Worm (Caenorhabditis elegans) whole organism, L1 larva: Measurements from ENCODE around the gene col-185.

Experiments
- C16A3.4 ChIP-seq: fragments of 150-350 bp; optimal IDR thresholded peaks from 2 replicates; lab custom pipeline; 2014; ENCODE audit warnings: missing biosample characterization, missing genetic modification characterization
- C34B4.2 ChIP-seq: sonication (generic microtip); optimal IDR thresholded peaks from 2 replicates; lab custom pipeline; 2017; ENCODE audit warnings: mild to moderate bottlenecking, missing genetic modification characterization, missing compliant biosample characterization
- Y116A8C.19 ChIP-seq: sonication (generic microtip); optimal IDR thresholded peaks from 2 replicates; lab custom pipeline; 2016; ENCODE audit warnings: missing compliant biosample characterization, missing genetic modification characterization, borderline replicate concordance
- alr-1 ChIP-seq: fragments of 200-800 bp; sonication (Bioruptor generic); optimal IDR thresholded peaks from 2 replicates; lab custom pipeline; 2018; ENCODE audit warnings: borderline replicate concordance, mild to moderate bottlenecking, missing genetic modification characterization, missing compliant biosample characterization
- ama-1 ChIP-seq: fragments of 150-350 bp; optimal IDR thresholded peaks from 2 replicates; lab custom pipeline; 2014
- blmp-1 ChIP-seq: fragments of 150-350 bp; optimal IDR thresholded peaks from 2 replicates; lab custom pipeline; 2014; ENCODE audit warnings: missing biosample characterization, missing genetic modification characterization
- ceh-82 ChIP-seq, 3 experiments: fragments of 150-350 bp in 1 of 3; sonication (generic microtip) in 2 of 3; optimal IDR thresholded peaks; 2 replicates each; lab custom pipeline; 2014 to 2017; ENCODE audit warnings: missing biosample characterization in 3 of 3, missing genetic modification characterization in 3 of 3
- ceh-88 ChIP-seq: fragments of 200-800 bp; sonication (Bioruptor generic); IDR thresholded peaks from 2 replicates; pipeline ENCODE4 v1.3.6; 2022; ENCODE audit warnings: missing genetic modification characterization, missing compliant biosample characterization
- ceh-90 ChIP-seq: sonication (generic microtip); optimal IDR thresholded peaks from 2 replicates; lab custom pipeline; 2016; ENCODE audit warnings: missing genetic modification characterization, missing compliant biosample characterization
- ces-1 ChIP-seq: fragments of 150-350 bp; optimal IDR thresholded peaks from 2 replicates; lab custom pipeline; 2014; ENCODE audit warnings: missing biosample characterization, missing genetic modification reagents, missing genetic modification characterization
- efl-1 ChIP-seq, 4 experiments: fragments of 150-350 bp; optimal IDR thresholded peaks in 3 of 4; peaks in 1 of 4; 1 replicate in 1 of 4; 2 replicates in 3 of 4; lab custom pipeline; 2014; ENCODE audit warnings: missing biosample characterization in 2 of 4, missing genetic modification characterization in 2 of 4, missing genetic modification reagents in 2 of 4
- efl-3 ChIP-seq: fragments of 200-800 bp; sonication (Bioruptor generic); optimal IDR thresholded peaks from 2 replicates; lab custom pipeline; 2018; ENCODE audit warnings: mild to moderate bottlenecking, missing genetic modification characterization, missing compliant biosample characterization
- egl-13 ChIP-seq: sonication (generic microtip); optimal IDR thresholded peaks from 2 replicates; lab custom pipeline; 2016; ENCODE audit warnings: missing genotype, missing genetic modification reagents, missing genetic modification characterization, missing compliant biosample characterization
- egl-27 ChIP-seq, 2 experiments: fragments of 150-350 bp in 1 of 2; sonication (generic microtip); optimal IDR thresholded peaks; 3 replicates each; lab custom pipeline; 2017 to 2018; ENCODE audit warnings: missing biosample characterization in 2 of 2, missing genetic modification characterization in 2 of 2, missing genetic modification reagents in 2 of 2
- elt-3 ChIP-seq, 6 experiments: fragments of 150-350 bp in 1 of 6; sonication (generic microtip); optimal IDR thresholded peaks; 2 replicates each; lab custom pipeline; 2017 to 2018; ENCODE audit warnings: missing biosample characterization in 6 of 6, missing genetic modification characterization in 6 of 6, inconsistent platforms in 1 of 6
- fkh-10 ChIP-seq: sonication (generic microtip); optimal IDR thresholded peaks from 2 replicates; lab custom pipeline; 2017; ENCODE audit warnings: missing biosample characterization, missing genetic modification reagents, missing genetic modification characterization
- fkh-4 ChIP-seq: sonication (generic microtip); optimal IDR thresholded peaks from 2 replicates; lab custom pipeline; 2016; ENCODE audit warnings: missing compliant biosample characterization, missing genetic modification characterization, borderline replicate concordance
- fos-1 ChIP-seq: fragments of 150-350 bp; optimal IDR thresholded peaks from 2 replicates; lab custom pipeline; 2014; ENCODE audit warnings: missing biosample characterization, missing genetic modification characterization
- grh-1 ChIP-seq: fragments of 200-800 bp; sonication (Bioruptor generic); IDR thresholded peaks from 2 replicates; pipeline ENCODE4 v1.3.6; 2022; ENCODE audit warnings: missing genetic modification reagents, missing genetic modification characterization, missing compliant biosample characterization
- lin-13 ChIP-seq: fragments of 150-350 bp; optimal IDR thresholded peaks from 2 replicates; lab custom pipeline; 2014; ENCODE audit warnings: missing biosample characterization, missing genetic modification reagents, missing genetic modification characterization
- lin-14 ChIP-seq: fragments of 200-800 bp; sonication (Bioruptor generic); optimal IDR thresholded peaks from 2 replicates; lab custom pipeline; 2018; ENCODE audit warnings: mild to moderate bottlenecking, missing genetic modification characterization, moderate library complexity, missing compliant biosample characterization
- lin-35 ChIP-seq, 2 experiments: fragments of 150-350 bp; optimal IDR thresholded peaks; 2 replicates each; lab custom pipeline; 2014; ENCODE audit warnings: missing biosample characterization in 2 of 2, missing genetic modification characterization in 2 of 2, missing genetic modification reagents in 2 of 2
- lsy-2 ChIP-seq, 2 experiments: fragments of 150-350 bp; optimal IDR thresholded peaks; 2 replicates each; lab custom pipeline; 2014; ENCODE audit warnings: missing biosample characterization in 2 of 2, missing genetic modification characterization in 2 of 2
- mab-9 ChIP-seq: fragments of 200-800 bp; sonication (Bioruptor generic); IDR thresholded peaks from 2 replicates; pipeline ENCODE4 v1.3.6; 2022; ENCODE audit warnings: missing genetic modification reagents, missing genetic modification characterization, missing compliant biosample characterization
- mdl-1 ChIP-seq, 2 experiments: fragments of 150-350 bp; optimal IDR thresholded peaks; 2 replicates each; lab custom pipeline; 2014 to 2017; ENCODE audit warnings: missing biosample characterization in 2 of 2, missing genetic modification characterization in 2 of 2, inconsistent platforms in 1 of 2
- mep-1 ChIP-seq: fragments of 150-350 bp; optimal IDR thresholded peaks from 2 replicates; lab custom pipeline; 2014; ENCODE audit warnings: missing biosample characterization, missing genetic modification characterization
- nhr-11 ChIP-seq: fragments of 150-350 bp; optimal IDR thresholded peaks from 2 replicates; lab custom pipeline; 2014; ENCODE audit warnings: missing biosample characterization, missing genetic modification characterization
- nhr-20 ChIP-seq: sonication (generic microtip); optimal IDR thresholded peaks from 2 replicates; lab custom pipeline; 2016; ENCODE audit warnings: mild to moderate bottlenecking, missing genetic modification characterization, missing compliant biosample characterization
- nhr-28 ChIP-seq: fragments of 150-350 bp; optimal IDR thresholded peaks from 2 replicates; lab custom pipeline; 2014; ENCODE audit warnings: missing biosample characterization, missing genetic modification characterization
- nhr-47 ChIP-seq: sonication (generic microtip); optimal IDR thresholded peaks from 2 replicates; lab custom pipeline; 2016; ENCODE audit warnings: mild to moderate bottlenecking, missing genetic modification characterization, moderate library complexity, missing compliant biosample characterization
- nhr-71 ChIP-seq: sonication (generic microtip); optimal IDR thresholded peaks from 2 replicates; lab custom pipeline; 2016; ENCODE audit warnings: mild to moderate bottlenecking, missing genetic modification characterization, moderate library complexity, missing compliant biosample characterization
- nhr-77 ChIP-seq: fragments of 150-350 bp; optimal IDR thresholded peaks from 2 replicates; lab custom pipeline; 2014; ENCODE audit warnings: missing biosample characterization, missing genetic modification characterization
- nhr-85 ChIP-seq: sonication (generic microtip); peaks from one replicate; lab custom pipeline; 2016; ENCODE audit warnings: missing genetic modification characterization, inconsistent platforms, missing compliant biosample characterization
- nhr-90 ChIP-seq: sonication (generic microtip); optimal IDR thresholded peaks from 2 replicates; lab custom pipeline; 2016; ENCODE audit warnings: mild to moderate bottlenecking, missing genetic modification characterization, missing compliant biosample characterization; ENCODE audit not compliant: poor library complexity
- pag-3 ChIP-seq: sonication (generic microtip); optimal IDR thresholded peaks from 2 replicates; lab custom pipeline; 2017; ENCODE audit warnings: missing genetic modification characterization, mild to moderate bottlenecking, missing compliant biosample characterization, antibody characterized with exemption, borderline replicate concordance; ENCODE audit not compliant: insufficient read depth
- skn-1 ChIP-seq: fragments of 150-350 bp; optimal IDR thresholded peaks from 2 replicates; lab custom pipeline; 2014; ENCODE audit warnings: missing biosample characterization, missing genetic modification characterization
- snu-23 ChIP-seq: sonication (generic microtip); optimal IDR thresholded peaks from 2 replicates; lab custom pipeline; 2016; ENCODE audit warnings: missing genetic modification characterization, missing compliant biosample characterization
- tbx-2 ChIP-seq: sonication (generic microtip); optimal IDR thresholded peaks from 2 replicates; lab custom pipeline; 2016; ENCODE audit warnings: missing genetic modification characterization, missing compliant biosample characterization
- tlp-1 ChIP-seq: fragments of 150-350 bp; optimal IDR thresholded peaks from 2 replicates; lab custom pipeline; 2014; ENCODE audit warnings: missing biosample characterization, missing genetic modification characterization
- unc-86 ChIP-seq: sonication (generic microtip); optimal IDR thresholded peaks from 2 replicates; lab custom pipeline; 2016; ENCODE audit warnings: missing genetic modification characterization, missing compliant biosample characterization
- unc-98 ChIP-seq: fragments of 200-800 bp; sonication (Bioruptor generic); IDR thresholded peaks from 2 replicates; pipeline ENCODE4 v1.3.6; 2022; ENCODE audit warnings: missing genetic modification characterization, missing compliant biosample characterization
- xbp-1 ChIP-seq: sonication (generic microtip); optimal IDR thresholded peaks from 2 replicates; lab custom pipeline; 2016; ENCODE audit warnings: missing genetic modification characterization, missing compliant biosample characterization
- zip-4 ChIP-seq: fragments of 200-800 bp; sonication (Bioruptor generic); optimal IDR thresholded peaks from 2 replicates; lab custom pipeline; 2018; ENCODE audit warnings: mild to moderate bottlenecking, missing genetic modification characterization, moderate library complexity, missing compliant biosample characterization

col-185 gene

ce11 chrX:13544544-13545021, 33.7 kb upstream of the col-185 start:
- peak; percentile 39 for TF ChIP-seq lin-14 (GFP tag; lab: Kevin White, UChicago)
- no peak for TF ChIP-seq alr-1 (tag; lab: Kevin White, UChicago)
- peak; percentile 32 for TF ChIP-seq egl-13 (tag; lab: Kevin White, UChicago)
- peak; percentile 26 for TF ChIP-seq blmp-1
- peak; percentile 23 for TF ChIP-seq nhr-20 (tag; lab: Kevin White, UChicago)
- peak in 1 of 6 experiments; percentile 60 for TF ChIP-seq elt-3 (tag; optimal IDR thresholded peaks at IDR 0.05; lab: Kevin White, UChicago)
- peak; percentile 42 for TF ChIP-seq nhr-47 (tag; lab: Kevin White, UChicago)
- no peak for TF ChIP-seq efl-1 (optimal IDR thresholded peaks at IDR 0.05; lab: Kevin White, UChicago)
- peak in 1 of 2 experiments; percentile 73 for TF ChIP-seq efl-1 (GFP tag; optimal IDR thresholded peaks at IDR 0.05 in 1 of 2; lab: Kevin White, UChicago)
- no peak for TF ChIP-seq lin-35 (GFP tag; optimal IDR thresholded peaks at IDR 0.05; lab: Kevin White, UChicago)
- peak; percentile 12 for TF ChIP-seq nhr-71 (tag; lab: Kevin White, UChicago)
- TF ChIP-seq unc-86 (tag; lab: Kevin White, UChicago) = peak; percentile 33
- peak; percentile 22 for TF ChIP-seq nhr-90
- peak in 1 of 2 experiments; percentile 50 for TF ChIP-seq lsy-2 (tag; optimal IDR thresholded peaks at IDR 0.05; lab: Kevin White, UChicago)
- no peak for TF ChIP-seq nhr-11 (tag; lab: Kevin White, UChicago)
- peak; percentile 51 for TF ChIP-seq nhr-85 (tag; lab: Kevin White, UChicago)
- peak; percentile 68 for TF ChIP-seq ama-1 (lab: Kevin White, UChicago)
- TF ChIP-seq C16A3.4 = peak; percentile 33
- no peak for TF ChIP-seq unc-98 (GFP tag; lab: Robert Waterston, UW)

- TF ChIP-seq nhr-47 (tag; lab: Kevin White, UChicago) = no peak
- TF ChIP-seq ama-1 (lab: Kevin White, UChicago) = no peak
- no peak for TF ChIP-seq lin-14 (GFP tag; lab: Kevin White, UChicago)
- no peak for TF ChIP-seq nhr-28 (tag; lab: Kevin White, UChicago)
- TF ChIP-seq tlp-1 (tag; lab: Kevin White, UChicago) = no peak
- no peak for TF ChIP-seq ces-1 (GFP tag; lab: Kevin White, UChicago)
- TF ChIP-seq ceh-88 (GFP tag; lab: Robert Waterston, UW) = no peak
- no peak for TF ChIP-seq blmp-1
- TF ChIP-seq lin-35 (GFP tag; optimal IDR thresholded peaks at IDR 0.05; lab: Kevin White, UChicago) = peak in 1 of 2 experiments; percentile 8
- peak in 1 of 2 experiments; percentile 2 for TF ChIP-seq lsy-2 (tag; optimal IDR thresholded peaks at IDR 0.05; lab: Kevin White, UChicago)
- no peak for TF ChIP-seq nhr-85 (tag; lab: Kevin White, UChicago)
- TF ChIP-seq, all 84 proteins: peak for 2
Observed at ce11 chrX:13543350-13543749, 32.5 kb upstream of the col-185 start.

- no peak for TF ChIP-seq fos-1
- TF ChIP-seq mep-1 (tag; lab: Kevin White, UChicago) = peak; percentile 59
- peak; percentile 7 for TF ChIP-seq tbx-2
- TF ChIP-seq pag-3 (tag; lab: Kevin White, UChicago) = peak; percentile 26
- TF ChIP-seq nhr-77 (tag; lab: Kevin White, UChicago) = no peak
- peak; percentile 12 for TF ChIP-seq nhr-47 (tag; lab: Kevin White, UChicago)
- TF ChIP-seq mdl-1 (tag; optimal IDR thresholded peaks at IDR 0.05; lab: Kevin White, UChicago) = peak in 1 of 2 experiments; percentile 21
- peak in 1 of 2 experiments; percentile 55 for TF ChIP-seq lsy-2 (tag; optimal IDR thresholded peaks at IDR 0.05; lab: Kevin White, UChicago)
- peak in 1 of 6 experiments; percentile 15 for TF ChIP-seq elt-3 (tag; optimal IDR thresholded peaks at IDR 0.05; lab: Kevin White, UChicago)
- peak; percentile 73 for TF ChIP-seq blmp-1
- TF ChIP-seq efl-3 (GFP tag; lab: Kevin White, UChicago) = no peak
- TF ChIP-seq xbp-1 (tag; lab: Kevin White, UChicago) = no peak
- peak; percentile 25 for TF ChIP-seq nhr-71 (tag; lab: Kevin White, UChicago)
- peak; percentile 76 for TF ChIP-seq lin-14 (GFP tag; lab: Kevin White, UChicago)
- peak; percentile 20 for TF ChIP-seq snu-23 (GFP tag; lab: Kevin White, UChicago)
- peak in 1 of 3 experiments; percentile 15 for TF ChIP-seq ceh-82 (tag; optimal IDR thresholded peaks at IDR 0.05; lab: Kevin White, UChicago)
Observed at ce11 chrX:13542757-13543156, 31.9 kb upstream of the col-185 start.

ce11 chrX:13542236-13542635, 31.3 kb upstream of the col-185 start, which contains the start of gene cah-4:
cah-4 (plus strand) TSS chrX:13542574.
- TF ChIP-seq Y116A8C.19 (tag; lab: Kevin White, UChicago) (no peak), grh-1 (no peak), fos-1 (no peak), nhr-85 (tag; lab: Kevin White, UChicago) (peak; percentile 63), ama-1 (lab: Kevin White, UChicago) (peak; percentile 35), fkh-4 (tag; lab: Kevin White, UChicago) (no peak), nhr-20 (tag; lab: Kevin White, UChicago) (no peak), lin-13 (GFP tag; lab: Kevin White, UChicago) (no peak), ceh-90 (no peak), zip-4 (GFP tag; lab: Kevin White, UChicago) (no peak), fkh-10 (GFP tag; lab: Kevin White, UChicago) (no peak), lin-14 (GFP tag; lab: Kevin White, UChicago) (no peak), C34B4.2 (tag; lab: Kevin White, UChicago) (no peak), egl-27 (tag; optimal IDR thresholded peaks at IDR 0.05; lab: Kevin White, UChicago) (no peak), mab-9 (no peak), skn-1 (tag; lab: Kevin White, UChicago) (no peak)
